Worm (Caenorhabditis elegans) whole organism, L4 larva: ENCODE measurements around the gene srh-52.

ENCODE experiments used
- D1046.2 ChIP-seq: fragments of 200-800 bp; sonication (Bioruptor generic); IDR thresholded peaks from 2 replicates; pipeline ENCODE4 v1.3.6; 2022; ENCODE audit warnings: missing genetic modification characterization, missing compliant biosample characterization
- T20F7.1 ChIP-seq: fragments of 200-800 bp; sonication (Bioruptor generic); optimal IDR thresholded peaks from 2 replicates; lab custom pipeline; 2018; ENCODE audit warnings: mild to moderate bottlenecking, missing genetic modification characterization, missing compliant biosample characterization
- Y105C5A.15 ChIP-seq: fragments of 200-800 bp; sonication (Bioruptor generic); IDR thresholded peaks from 2 replicates; pipeline ENCODE4 v1.3.6; 2022; ENCODE audit warnings: missing genetic modification characterization, missing compliant biosample characterization
- aly-2 ChIP-seq: sonication (generic microtip); optimal IDR thresholded peaks from 2 replicates; lab custom pipeline; 2018; ENCODE audit warnings: missing biosample characterization, missing genetic modification characterization
- fos-1 ChIP-seq: fragments of 150-350 bp; optimal IDR thresholded peaks from 2 replicates; lab custom pipeline; 2014; ENCODE audit warnings: missing biosample characterization, missing genetic modification characterization
- lsy-2 ChIP-seq, 2 experiments: fragments of 150-350 bp in 1 of 2; sonication (generic microtip) in 1 of 2; optimal IDR thresholded peaks; 2 replicates each; lab custom pipeline; 2014 to 2017; ENCODE audit warnings: missing biosample characterization in 2 of 2, missing genetic modification characterization in 2 of 2
- nhr-237 ChIP-seq: sonication (generic microtip); optimal IDR thresholded peaks from 2 replicates; lab custom pipeline; 2017; ENCODE audit warnings: missing biosample characterization, missing genetic modification characterization
- nhr-77 ChIP-seq: fragments of 150-350 bp; optimal IDR thresholded peaks from 2 replicates; lab custom pipeline; 2014; ENCODE audit warnings: missing biosample characterization, missing genetic modification characterization
- snpc-4 ChIP-seq: fragments of 150-350 bp; optimal IDR thresholded peaks from 2 replicates; lab custom pipeline; 2014; ENCODE audit warnings: missing biosample characterization, missing genetic modification characterization
- unc-39 ChIP-seq: sonication (generic microtip); optimal IDR thresholded peaks from 2 replicates; lab custom pipeline; 2017; ENCODE audit warnings: missing biosample characterization, missing genetic modification characterization

DNA sequence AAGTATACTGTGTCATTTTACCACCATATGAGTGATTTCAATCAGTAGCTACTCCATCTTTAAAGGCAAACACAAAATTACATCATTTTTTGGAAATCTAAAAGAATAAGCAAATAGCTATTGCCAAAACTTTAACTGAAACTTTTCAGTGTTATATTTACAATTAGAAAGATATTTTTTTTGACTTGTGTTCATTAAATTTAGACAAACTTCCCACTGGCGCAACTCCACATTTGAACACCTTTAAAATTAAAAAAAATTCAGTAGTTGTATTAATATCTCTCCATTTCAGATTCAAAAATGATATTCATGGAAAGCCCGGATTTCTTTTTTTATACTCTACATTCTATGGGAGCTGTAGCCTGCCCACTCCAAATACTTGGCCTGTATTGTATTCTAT, 37.7 kb upstream of the srh-52 start, which contains the start of gene srh-264:
- TF ChIP-seq unc-39 (tag; lab: Kevin White, UChicago) (no peak), lsy-2 (tag; optimal IDR thresholded peaks at IDR 0.05; lab: Kevin White, UChicago) (no peak), nhr-77 (tag; lab: Kevin White, UChicago) (no peak), aly-2 (tag; lab: Kevin White, UChicago) (no peak), Y105C5A.15 (no peak), T20F7.1 (no peak), snpc-4 (no peak), D1046.2 (GFP tag; lab: Robert Waterston, UW) (no peak), nhr-237 (tag; lab: Kevin White, UChicago) (no peak), fos-1 (tag; lab: Kevin White, UChicago) (no peak)
